Fruit fly (Drosophila melanogaster): ENCODE data around the gene Doc3.

Gene Doc3

DNA sequence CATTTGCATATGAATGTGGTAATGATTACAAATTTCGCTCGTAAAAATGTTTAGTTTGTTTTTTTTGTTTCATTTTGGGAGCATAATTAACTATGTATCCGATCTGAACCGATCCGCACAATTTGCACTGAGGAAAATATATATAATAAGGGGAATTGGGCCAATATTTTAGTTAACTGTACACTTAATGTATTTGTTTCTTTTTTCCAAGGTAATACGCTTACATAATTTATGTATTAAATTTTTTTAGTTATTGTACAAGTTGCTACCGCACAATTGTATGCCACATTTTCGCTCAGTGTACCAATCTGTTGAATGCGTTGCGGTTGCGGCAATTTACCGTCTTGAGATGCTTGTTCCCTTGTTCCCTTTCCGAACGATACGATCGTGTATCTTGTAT lies 20.7 kb downstream of the Doc3 start (continued):
- TF ChIP-seq hbn (GFP tag; IDR thresholded peaks at IDR 0.05; ENCODE audit: partially characterized antibody) = no peak
- peak; percentile 73 for TF ChIP-seq NfI (GFP tag; optimal IDR thresholded peaks at IDR 0.05)
- TF ChIP-seq CG16863 (GFP tag; optimal IDR thresholded peaks at IDR 0.05) = peak; percentile 77
- TF ChIP-seq CG17612 (GFP tag; IDR thresholded peaks at IDR 0.05) = peak; percentile 73
- peak; percentile 73 for TF ChIP-seq CG3847 (GFP tag; IDR thresholded peaks at IDR 0.05)
- peak; percentile 68 for TF ChIP-seq repo (GFP tag; optimal IDR thresholded peaks at IDR 0.05)
- TF ChIP-seq CG17361 (GFP tag; IDR thresholded peaks at IDR 0.05) = peak; percentile 84
- TF ChIP-seq dati (GFP tag; IDR thresholded peaks at IDR 0.05) = peak; percentile 75; the same call in 1 of the 2 replicates
- TF ChIP-seq CG10267 (tag; optimal IDR thresholded peaks at IDR 0.05) = peak; percentile 78
- peak; percentile 43 for TF ChIP-seq Bdp1 (GFP tag; optimal IDR thresholded peaks at IDR 0.05)
- TF ChIP-seq Nf-YB (GFP tag; optimal IDR thresholded peaks at IDR 0.05) = peak; percentile 53
- TF ChIP-seq CG6272 (GFP tag; IDR thresholded peaks at IDR 0.05) = peak; percentile 83
- peak; percentile 86 for TF ChIP-seq CG10959 (GFP tag; IDR thresholded peaks at IDR 0.05)
- peak; percentile 54 for TF ChIP-seq CG11085 (GFP tag; IDR thresholded peaks at IDR 0.05)
- peak; percentile 68 for TF ChIP-seq pnt (GFP tag; optimal IDR thresholded peaks at IDR 0.05)
- peak; percentile 93 for TF ChIP-seq dysf (GFP tag; IDR thresholded peaks at IDR 0.05)
- TF ChIP-seq CG1233 (GFP tag; optimal IDR thresholded peaks at IDR 0.05) = peak; percentile 78
- peak; percentile 92 for TF ChIP-seq unpg (GFP tag; optimal IDR thresholded peaks at IDR 0.05)
- TF ChIP-seq Hr51 (GFP tag; optimal IDR thresholded peaks at IDR 0.05) = peak; percentile 68 to 90
- peak; percentile 76; the same call in 2 of the 3 replicates for TF ChIP-seq CG11560 (tag; IDR thresholded peaks at IDR 0.05)
- TF ChIP-seq cwo (GFP tag; optimal IDR thresholded peaks at IDR 0.05) = peak; percentile 51
- no peak for TF ChIP-seq p53 (GFP tag; optimal IDR thresholded peaks at IDR 0.05)
- TF ChIP-seq Ets97D (GFP tag; optimal IDR thresholded peaks at IDR 0.05) = peak; percentile 35
- TF ChIP-seq cg (GFP tag; optimal IDR thresholded peaks at IDR 0.05) = no peak
- TF ChIP-seq HLH54F (GFP tag; optimal IDR thresholded peaks at IDR 0.05) = peak; percentile 77
- TF ChIP-seq Doc3 (GFP tag; IDR thresholded peaks at IDR 0.05; ENCODE audit: partially characterized antibody) = no peak
- TF ChIP-seq sqz (GFP tag; optimal IDR thresholded peaks at IDR 0.05) = peak; percentile 80
- no peak for TF ChIP-seq usp (GFP tag; optimal IDR thresholded peaks at IDR 0.05)
- peak; percentile 59; the same call in 1 of the 3 replicates for TF ChIP-seq CG6175 (GFP tag; IDR thresholded peaks at IDR 0.05)
- peak; percentile 82 for TF ChIP-seq CG5953 (GFP tag; IDR thresholded peaks at IDR 0.05)
- TF ChIP-seq ara (GFP tag; IDR thresholded peaks at IDR 0.05) = peak; percentile 89
- peak; percentile 44 for TF ChIP-seq shn (GFP tag; optimal IDR thresholded peaks at IDR 0.05)
- peak; percentile 62 for TF ChIP-seq eyg (GFP tag; optimal IDR thresholded peaks at IDR 0.05)
- no peak for TF ChIP-seq CG34224 (GFP tag; IDR thresholded peaks at IDR 0.05; ENCODE audit: partially characterized antibody)
- TF ChIP-seq gfzf (GFP tag; optimal IDR thresholded peaks at IDR 0.05) = no peak
- TF ChIP-seq Hmr (GFP tag; optimal IDR thresholded peaks at IDR 0.05) = peak; percentile 68
- TF ChIP-seq CkIIα-i1 (GFP tag; IDR thresholded peaks at IDR 0.05) = no peak
- peak; percentile 91 for TF ChIP-seq row (GFP tag; IDR thresholded peaks at IDR 0.05)
- peak; percentile 38 for TF ChIP-seq luna (GFP tag; optimal IDR thresholded peaks at IDR 0.05)
- TF ChIP-seq so (GFP tag; IDR thresholded peaks at IDR 0.05) = peak; percentile 88
- peak; percentile 76 for TF ChIP-seq Gsc (GFP tag; IDR thresholded peaks at IDR 0.05)
- peak; percentile 82 for TF ChIP-seq Blimp-1 (GFP tag; optimal IDR thresholded peaks at IDR 0.05)
- TF ChIP-seq ham (GFP tag; IDR thresholded peaks at IDR 0.05) = 0 out of 2 replicates have a peak, but pooled peaks have one; percentile 44
- TF ChIP-seq CG14965 (GFP tag; optimal IDR thresholded peaks at IDR 0.05; ENCODE audit: borderline replicate concordance) = peak; percentile 37
- peak; percentile 71 for TF ChIP-seq crc (GFP tag; optimal IDR thresholded peaks at IDR 0.05)
- TF ChIP-seq MESR4 (GFP tag; optimal IDR thresholded peaks at IDR 0.05) = no peak
- peak; percentile 84 for TF ChIP-seq grau (tag; optimal IDR thresholded peaks at IDR 0.05)
- no peak for TF ChIP-seq ato (GFP tag; IDR thresholded peaks at IDR 0.05; ENCODE audit: partially characterized antibody)
- peak; percentile 40 for TF ChIP-seq CG7987 (GFP tag; optimal IDR thresholded peaks at IDR 0.05)
- TF ChIP-seq CG11504 (tag; optimal IDR thresholded peaks at IDR 0.05) = peak; percentile 90
- no peak for TF ChIP-seq sna (GFP tag; IDR thresholded peaks at IDR 0.05; ENCODE audit: partially characterized antibody)

All from whole organism, embryonic.